Fruit fly (Drosophila melanogaster) whole organism, pupa: ENCODE measurements around the gene CG11470.
A peak's percentile ranks its signal among the peaks of the same experiment; 100 is the strongest.

Experiments
- CG10348 ChIP-seq: fragments of 200-800 bp; sonication (Bioruptor generic); IDR thresholded peaks from 2 replicates; pipeline ENCODE4 v1.3.6; 2022; ENCODE audit warnings: missing biosample characterization, missing genetic modification characterization
- CG12605 ChIP-seq: fragments of 200-800 bp; sonication (Bioruptor generic); IDR thresholded peaks from 2 replicates; pipeline ENCODE4 v1.3.6; 2022; ENCODE audit warnings: missing biosample characterization, missing genetic modification characterization
- CG13204 ChIP-seq: fragments of 200-800 bp; sonication (Bioruptor generic); optimal IDR thresholded peaks from 2 replicates; lab custom pipeline; 2018; ENCODE audit warnings: missing biosample characterization, mild to moderate bottlenecking, missing genetic modification characterization, moderate library complexity
- CG14655 ChIP-seq: fragments of 200-800 bp; sonication (Bioruptor generic); optimal IDR thresholded peaks from 3 replicates; lab custom pipeline; 2017; ENCODE audit warnings: mild to moderate bottlenecking, missing biosample characterization, missing genetic modification reagents, missing genetic modification characterization
- CG15710 ChIP-seq: fragments of 200-800 bp; sonication (Bioruptor generic); optimal IDR thresholded peaks from 2 replicates; lab custom pipeline; 2018; ENCODE audit warnings: missing biosample characterization, mild to moderate bottlenecking, missing genetic modification characterization, moderate library complexity
- CG17806 ChIP-seq: fragments of 200-800 bp; sonication (Bioruptor generic); optimal IDR thresholded peaks from 2 replicates; lab custom pipeline; 2018; ENCODE audit warnings: missing biosample characterization, mild to moderate bottlenecking, missing genetic modification characterization, moderate library complexity
- CG32121 ChIP-seq: fragments of 200-800 bp; sonication (Bioruptor generic); IDR thresholded peaks from 2 replicates; pipeline ENCODE4 v1.3.6; 2022; ENCODE audit warnings: missing biosample characterization, missing genetic modification characterization
- CG34367 ChIP-seq: fragments of 200-800 bp; sonication (Bioruptor generic); optimal IDR thresholded peaks from 2 replicates; lab custom pipeline; 2018; ENCODE audit warnings: missing biosample characterization, mild to moderate bottlenecking, missing genetic modification characterization
- CG4496 ChIP-seq: fragments of 200-800 bp; sonication (Bioruptor generic); IDR thresholded peaks from 3 replicates; pipeline ENCODE4 v1.3.6; 2022; ENCODE audit warnings: missing biosample characterization, missing genetic modification characterization
- CG8159 ChIP-seq: fragments of 200-800 bp; sonication (Bioruptor generic); optimal IDR thresholded peaks from 3 replicates; lab custom pipeline; 2018; ENCODE audit warnings: missing biosample characterization, mild to moderate bottlenecking, missing genetic modification characterization, moderate library complexity
- CG8301 ChIP-seq: fragments of 200-800 bp; sonication (Bioruptor generic); optimal IDR thresholded peaks from 2 replicates; lab custom pipeline; 2018; ENCODE audit warnings: missing biosample characterization, mild to moderate bottlenecking, missing genetic modification characterization
- CG9948 ChIP-seq: fragments of 200-800 bp; sonication (Bioruptor generic); optimal IDR thresholded peaks from 2 replicates; lab custom pipeline; 2018; ENCODE audit warnings: missing biosample characterization, mild to moderate bottlenecking, missing genetic modification characterization, moderate library complexity
- D1 ChIP-seq: fragments of 200-800 bp; sonication (Bioruptor generic); optimal IDR thresholded peaks from 2 replicates; lab custom pipeline; 2018; ENCODE audit warnings: missing biosample characterization, mild to moderate bottlenecking, missing genetic modification characterization, moderate library complexity
- EcR ChIP-seq: fragments of 200-800 bp; sonication (Bioruptor generic); optimal IDR thresholded peaks from 3 replicates; lab custom pipeline; 2019; ENCODE audit warnings: missing biosample characterization, missing genetic modification characterization, mild to moderate bottlenecking, moderate library complexity, missing genetic modification reagents
- Ets98B ChIP-seq: fragments of 200-800 bp; sonication (Bioruptor generic); IDR thresholded peaks from 2 replicates; pipeline ENCODE4 v1.3.6; 2022; ENCODE audit warnings: missing biosample characterization, missing genetic modification characterization
- Pif1A ChIP-seq: fragments of 200-800 bp; sonication (Bioruptor generic); optimal IDR thresholded peaks from 3 replicates; lab custom pipeline; 2016; ENCODE audit warnings: missing biosample characterization, missing genetic modification characterization
- Pif1B ChIP-seq: fragments of 200-800 bp; sonication (Bioruptor generic); optimal IDR thresholded peaks from 3 replicates; lab custom pipeline; 2016; ENCODE audit warnings: missing biosample characterization, missing genetic modification characterization
- Snoo ChIP-seq: fragments of 200-800 bp; sonication (Bioruptor generic); optimal IDR thresholded peaks from 3 replicates; lab custom pipeline; 2017; ENCODE audit warnings: missing biosample characterization, mild to moderate bottlenecking, missing genetic modification characterization, inconsistent platforms
- fd96Ca ChIP-seq: fragments of 200-800 bp; sonication (Bioruptor generic); IDR thresholded peaks from 3 replicates; pipeline ENCODE4 v1.3.6; 2022; ENCODE audit warnings: missing biosample characterization, missing genetic modification characterization
- gl ChIP-seq: fragments of 200-800 bp; sonication (Bioruptor generic); optimal IDR thresholded peaks from 2 replicates; lab custom pipeline; 2018; ENCODE audit warnings: missing biosample characterization, mild to moderate bottlenecking, missing genetic modification characterization
- rn ChIP-seq: fragments of 200-800 bp; sonication (Bioruptor generic); IDR thresholded peaks from 2 replicates; pipeline ENCODE4 v1.3.6; 2022; ENCODE audit warnings: missing biosample characterization, missing genetic modification characterization

Gene CG11470

DNA sequence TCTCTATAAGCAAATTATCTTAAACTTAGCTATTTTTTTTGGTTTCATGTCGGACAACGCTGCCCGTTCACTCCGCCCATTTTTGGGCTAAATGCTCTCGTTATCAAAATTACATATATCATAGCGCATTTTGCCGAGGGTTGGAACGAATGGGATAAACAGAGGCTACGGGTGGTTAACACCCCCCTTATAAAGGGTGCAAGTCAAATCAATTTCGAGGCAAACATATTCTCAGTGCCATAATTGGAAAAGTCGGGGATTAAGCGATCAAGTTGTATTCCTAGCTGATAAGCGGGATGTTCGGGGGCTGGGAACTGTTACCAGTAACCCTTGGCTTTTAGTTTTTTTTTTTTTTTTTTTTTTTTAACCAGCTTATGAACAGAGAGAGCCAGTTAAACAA lies 6.3 kb downstream of the CG11470 start:
- TF ChIP-seq gl (tag; lab: Kevin White, UChicago), result no peak
- TF ChIP-seq Pif1A (GFP tag; lab: Kevin White, UChicago), result no peak
- no peak for TF ChIP-seq Pif1B
- no peak for TF ChIP-seq D1 (tag; lab: Kevin White, UChicago)
- no peak for TF ChIP-seq Snoo (tag; lab: Kevin White, UChicago)
- TF ChIP-seq EcR (GFP tag; lab: Kevin White, UChicago), result no peak
- TF ChIP-seq CG34367, result no peak
- TF ChIP-seq CG8159 (tag; lab: Kevin White, UChicago), result no peak
- no peak for TF ChIP-seq CG4496
- TF ChIP-seq CG32121 (GFP tag; lab: Robert Waterston, UW), result no peak
- TF ChIP-seq Ets98B (GFP tag; lab: Robert Waterston, UW), result no peak
- no peak for TF ChIP-seq CG14655 (GFP tag; lab: Kevin White, UChicago)
- no peak for TF ChIP-seq fd96Ca (GFP tag; lab: Robert Waterston, UW)

dm6 chr3R:29581420-29581819 lies 8.1 kb downstream of the CG11470 start:
- TF ChIP-seq D1 (tag; lab: Kevin White, UChicago) (no peak), CG15710 (tag; lab: Kevin White, UChicago) (peak; percentile 19), CG8159 (tag; lab: Kevin White, UChicago) (peak; percentile 39), Pif1B (no peak)

- no peak for TF ChIP-seq CG10348 (GFP tag; lab: Robert Waterston, UW)
- no peak for TF ChIP-seq CG12605 (GFP tag; lab: Robert Waterston, UW)
These were observed 13.6 kb downstream of the CG11470 start for dm6 chr3R:29576009-29576408.

DNA sequence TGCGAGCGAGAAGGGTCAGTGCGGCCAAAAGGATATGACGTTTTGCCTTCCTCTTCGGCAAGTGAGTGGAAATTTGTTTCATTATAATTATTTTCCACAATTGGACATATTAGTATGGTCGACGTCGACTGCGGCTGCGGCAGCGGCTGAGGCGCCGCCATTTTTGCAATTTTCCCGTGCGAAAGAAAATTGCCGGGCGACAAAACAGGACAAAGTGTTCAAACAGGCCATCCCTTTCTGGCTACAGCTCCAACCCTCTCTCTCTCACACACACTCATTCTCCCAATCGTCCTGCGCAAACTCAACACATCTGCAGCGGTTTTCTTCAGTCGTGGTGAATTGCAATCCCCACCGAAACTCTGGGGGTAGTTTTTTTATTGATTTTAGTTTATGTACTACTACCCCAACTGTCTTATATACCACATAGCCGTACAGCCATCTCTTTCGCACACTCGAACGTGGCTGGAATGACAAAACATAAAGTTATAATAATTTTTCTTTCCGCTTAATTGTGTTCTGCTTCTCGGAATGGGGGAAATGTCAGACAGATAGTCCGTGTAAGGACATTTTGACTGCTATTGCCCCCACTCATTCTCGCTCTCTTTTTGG lies 17.4 kb downstream of the CG11470 start:
- TF ChIP-seq Snoo (tag; lab: Kevin White, UChicago) (no peak), CG12605 (GFP tag; lab: Robert Waterston, UW) (no peak), CG34367 (no peak), CG10348 (GFP tag; lab: Robert Waterston, UW) (no peak), D1 (tag; lab: Kevin White, UChicago) (no peak), CG4496 (no peak)

DNA sequence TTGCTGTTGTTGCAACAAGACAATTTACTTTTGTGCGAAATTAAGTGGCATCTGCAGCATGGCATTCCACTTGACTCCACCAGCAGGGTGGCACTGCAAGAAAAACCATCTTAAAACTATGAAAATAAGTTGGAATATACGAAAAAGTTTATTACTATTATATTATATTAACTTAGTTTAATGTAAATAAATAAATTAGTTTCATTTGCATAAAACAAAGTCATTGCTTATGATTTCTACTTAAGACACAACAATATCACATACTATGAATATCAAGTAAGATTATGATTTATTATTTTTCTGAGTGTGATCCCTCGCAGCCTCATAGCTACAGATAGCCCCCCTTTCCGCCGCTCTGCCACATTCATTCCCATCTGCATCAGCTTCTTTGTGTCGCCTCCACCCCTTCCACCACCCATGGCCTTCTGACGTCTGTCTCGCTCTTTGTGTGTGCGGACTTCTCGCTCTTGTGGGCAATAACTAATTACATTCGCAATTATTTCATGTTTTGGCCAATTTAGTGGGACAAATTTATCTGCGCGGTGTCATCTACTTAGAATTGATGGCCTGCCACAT lies 19.2 kb downstream of the CG11470 start:
- no peak for TF ChIP-seq fd96Ca (GFP tag; lab: Robert Waterston, UW)
- peak; percentile 67 for TF ChIP-seq CG9948 (tag; lab: Kevin White, UChicago)
- TF ChIP-seq CG14655 (GFP tag; lab: Kevin White, UChicago), result peak; percentile 72
- TF ChIP-seq Ets98B (GFP tag; lab: Robert Waterston, UW), result no peak
- peak; percentile 66 for TF ChIP-seq CG17806 (tag; lab: Kevin White, UChicago)
- peak; percentile 69 for TF ChIP-seq CG8301
- TF ChIP-seq CG34367, result peak; percentile 38
- no peak for TF ChIP-seq Pif1A (GFP tag; lab: Kevin White, UChicago)
- peak; percentile 17 for TF ChIP-seq Pif1B
- peak; percentile 78 for TF ChIP-seq CG8159 (tag; lab: Kevin White, UChicago)
- no peak for TF ChIP-seq CG13204 (GFP tag; lab: Kevin White, UChicago)
- TF ChIP-seq CG4496, result no peak
- peak; percentile 66 for TF ChIP-seq CG15710 (tag; lab: Kevin White, UChicago)
- TF ChIP-seq CG12605 (GFP tag; lab: Robert Waterston, UW), result peak; percentile 39; the same call in 1 of the 2 replicates

dm6 chr3R:29566997-29567670 lies 22.4 kb downstream of the CG11470 start:
- TF ChIP-seq CG15710 (tag; lab: Kevin White, UChicago), result peak; percentile 69
- peak; percentile 51 for TF ChIP-seq Pif1B
- peak; percentile 62 for TF ChIP-seq CG17806 (tag; lab: Kevin White, UChicago)
- peak; percentile 57 for TF ChIP-seq CG8301
- TF ChIP-seq gl (tag; lab: Kevin White, UChicago), result peak; percentile 6
- TF ChIP-seq CG9948 (tag; lab: Kevin White, UChicago), result peak; percentile 65
- peak; percentile 25 for TF ChIP-seq D1 (tag; lab: Kevin White, UChicago)
- peak; percentile 83 for TF ChIP-seq CG4496
- peak; percentile 44; the same call in 1 of the 2 replicates for TF ChIP-seq CG12605 (GFP tag; lab: Robert Waterston, UW)
- no peak for TF ChIP-seq CG10348 (GFP tag; lab: Robert Waterston, UW)
- TF ChIP-seq fd96Ca (GFP tag; lab: Robert Waterston, UW), result peak; percentile 85
- TF ChIP-seq Pif1A (GFP tag; lab: Kevin White, UChicago), result peak; percentile 62
- TF ChIP-seq Ets98B (GFP tag; lab: Robert Waterston, UW), result peak; percentile 71
- no peak for TF ChIP-seq EcR (GFP tag; lab: Kevin White, UChicago)
- TF ChIP-seq rn (GFP tag; lab: Robert Waterston, UW), result peak; percentile 42; the same call in 1 of the 2 replicates
- peak; percentile 70 for TF ChIP-seq CG32121 (GFP tag; lab: Robert Waterston, UW)
- TF ChIP-seq CG8159 (tag; lab: Kevin White, UChicago), result peak; percentile 67
- TF ChIP-seq CG14655 (GFP tag; lab: Kevin White, UChicago), result peak; percentile 61
- peak; percentile 80 for TF ChIP-seq Snoo (tag; lab: Kevin White, UChicago)
- peak; percentile 61 for TF ChIP-seq CG34367
- TF ChIP-seq CG13204 (GFP tag; lab: Kevin White, UChicago), result no peak
